Fruit fly (Drosophila melanogaster): ENCODE results near the gene Nrt.

dm6 chr3L:16780317-16780716 is 14.4 kb downstream of the Nrt start:
- TF ChIP-seq psq (GFP tag; optimal IDR thresholded peaks at IDR 0.05): no peak
- TF ChIP-seq CG2116 (GFP tag; optimal IDR thresholded peaks at IDR 0.05): no peak
- TF ChIP-seq Lim3 (GFP tag; IDR thresholded peaks at IDR 0.05): no peak
- TF ChIP-seq CG4424 (GFP tag; optimal IDR thresholded peaks at IDR 0.05): no peak
- TF ChIP-seq CG8290 (GFP tag; optimal IDR thresholded peaks at IDR 0.05): no peak
- no peak for TF ChIP-seq CG8290 (tag; optimal IDR thresholded peaks at IDR 0.05)
- TF ChIP-seq Dip3 (GFP tag; optimal IDR thresholded peaks at IDR 0.05): no peak
- no peak for TF ChIP-seq Abd-B (GFP tag; optimal IDR thresholded peaks at IDR 0.05)
- no peak for TF ChIP-seq lmd (GFP tag; IDR thresholded peaks at IDR 0.05)
- no peak for TF ChIP-seq Bteb2 (GFP tag; optimal IDR thresholded peaks at IDR 0.05)

Data from whole organism, embryonic.